Fruit fly (Drosophila melanogaster) whole organism, embryonic: ENCODE results near the gene ebd1.

Experiments used
- ATbp ChIP-seq: fragments of 200-800 bp; sonication (Bioruptor generic); optimal IDR thresholded peaks from 2 replicates; lab custom pipeline; 2017; ENCODE audit warnings: missing biosample characterization, mild to moderate bottlenecking, missing genetic modification characterization, missing genetic modification reagents
- Adf1 ChIP-seq: fragments of 200-800 bp; sonication (Bioruptor generic); IDR thresholded peaks from 2 replicates; pipeline ENCODE4 v1.3.6; 2022; ENCODE audit warnings: missing biosample characterization, missing genetic modification characterization
- BtbVII ChIP-seq: fragments of 200-800 bp; sonication (Bioruptor generic); optimal IDR thresholded peaks from 3 replicates; lab custom pipeline; 2017; ENCODE audit warnings: missing biosample characterization, mild to moderate bottlenecking, missing genetic modification characterization
- CG10431 ChIP-seq: fragments of 200-800 bp; sonication (Bioruptor generic); optimal IDR thresholded peaks from 3 replicates; lab custom pipeline; 2018; ENCODE audit warnings: missing biosample characterization, mild to moderate bottlenecking, missing genetic modification characterization
- CG10462 ChIP-seq: fragments of 200-800 bp; sonication (Bioruptor generic); optimal IDR thresholded peaks from 2 replicates; lab custom pipeline; 2016; ENCODE audit warnings: missing biosample characterization, missing genetic modification characterization
- CG11696 ChIP-seq: fragments of 200-800 bp; sonication (Bioruptor generic); IDR thresholded peaks from 2 replicates; pipeline ENCODE4 v1.3.6; 2022; ENCODE audit warnings: missing biosample characterization, missing genetic modification characterization
- CG13775 ChIP-seq: fragments of 200-800 bp; sonication (Bioruptor generic); optimal IDR thresholded peaks from 3 replicates; lab custom pipeline; 2017; ENCODE audit warnings: missing biosample characterization, mild to moderate bottlenecking, missing genetic modification characterization
- CG15601 ChIP-seq: fragments of 200-800 bp; sonication (Bioruptor generic); optimal IDR thresholded peaks from 3 replicates; lab custom pipeline; 2019; ENCODE audit warnings: missing biosample characterization, mild to moderate bottlenecking, missing genetic modification characterization, moderate library complexity
- CG17829 ChIP-seq: fragments of 200-800 bp; optimal IDR thresholded peaks from 2 replicates; lab custom pipeline; 2019; ENCODE audit warnings: missing biosample characterization, mild to moderate bottlenecking, missing genetic modification characterization, moderate library complexity
- CG18476 ChIP-seq: fragments of 200-800 bp; sonication (Bioruptor generic); optimal IDR thresholded peaks from 2 replicates; lab custom pipeline; 2016; ENCODE audit warnings: missing biosample characterization, mild to moderate bottlenecking, missing genetic modification characterization
- CG30020 ChIP-seq: fragments of 200-800 bp; optimal IDR thresholded peaks from 2 replicates; lab custom pipeline; 2019; ENCODE audit warnings: missing biosample characterization, mild to moderate bottlenecking, missing genetic modification characterization, moderate library complexity
- CG30403 ChIP-seq: fragments of 200-800 bp; sonication (Bioruptor generic); optimal IDR thresholded peaks from 3 replicates; lab custom pipeline; 2016; ENCODE audit warnings: missing biosample characterization, missing genetic modification characterization
- CG34224 ChIP-seq: fragments of 200-800 bp; sonication (Bioruptor generic); IDR thresholded peaks from 3 replicates; pipeline ENCODE4 v1.3.6; 2022; ENCODE audit warnings: missing biosample characterization, missing genetic modification characterization; ENCODE audit not compliant: partially characterized antibody
- CG3995 ChIP-seq: fragments of 200-800 bp; sonication (Bioruptor generic); optimal IDR thresholded peaks from 3 replicates; lab custom pipeline; 2016; ENCODE audit warnings: missing biosample characterization, missing genetic modification characterization
- CG7928 ChIP-seq: fragments of 200-800 bp; sonication (Bioruptor generic); optimal IDR thresholded peaks from 2 replicates; lab custom pipeline; 2017; ENCODE audit warnings: missing biosample characterization, mild to moderate bottlenecking, missing genetic modification characterization
- CG7987 ChIP-seq: fragments of 200-800 bp; sonication (Bioruptor generic); optimal IDR thresholded peaks from 2 replicates; lab custom pipeline; 2018; ENCODE audit warnings: missing biosample characterization, mild to moderate bottlenecking, missing genetic modification characterization, moderate library complexity
- Camta ChIP-seq: fragments of 200-800 bp; sonication (Bioruptor generic); optimal IDR thresholded peaks from 2 replicates; lab custom pipeline; 2016; ENCODE audit warnings: missing biosample characterization, missing genetic modification characterization
- CkIIα-i1 ChIP-seq: fragments of 200-800 bp; sonication (Bioruptor generic); IDR thresholded peaks from 2 replicates; pipeline ENCODE4 v1.3.6; 2022; ENCODE audit warnings: missing biosample characterization, missing genetic modification characterization
- Dip2 ChIP-seq: fragments of 200-800 bp; sonication (Bioruptor generic); IDR thresholded peaks from 2 replicates; pipeline ENCODE4 v1.3.6; 2022; ENCODE audit warnings: missing biosample characterization, missing genetic modification characterization
- Elba2 ChIP-seq: fragments of 200-800 bp; sonication (Bioruptor generic); optimal IDR thresholded peaks from 3 replicates; lab custom pipeline; 2016; ENCODE audit warnings: missing biosample characterization, missing genetic modification characterization
- Fer2 ChIP-seq: fragments of 200-800 bp; sonication (Bioruptor generic); optimal IDR thresholded peaks from 2 replicates; lab custom pipeline; 2018; ENCODE audit warnings: missing biosample characterization, mild to moderate bottlenecking, missing genetic modification characterization, moderate library complexity
- H15 ChIP-seq: fragments of 200-800 bp; sonication (Bioruptor generic); IDR thresholded peaks from 3 replicates; pipeline ENCODE4 v1.3.6; 2022; ENCODE audit warnings: missing biosample characterization, missing genetic modification characterization
- Hey ChIP-seq: fragments of 200-800 bp; sonication (Bioruptor generic); optimal IDR thresholded peaks from 3 replicates; lab custom pipeline; 2018; ENCODE audit warnings: missing biosample characterization, mild to moderate bottlenecking, missing genetic modification characterization
- Jarid2 ChIP-seq: fragments of 200-800 bp; sonication (Bioruptor generic); optimal IDR thresholded peaks from 3 replicates; lab custom pipeline; 2017; ENCODE audit warnings: mild to moderate bottlenecking, missing biosample characterization, missing genetic modification reagents, missing genetic modification characterization
- NC2α ChIP-seq: fragments of 200-800 bp; sonication (Bioruptor generic); optimal IDR thresholded peaks from 2 replicates; lab custom pipeline; 2016; ENCODE audit warnings: missing biosample characterization, missing genetic modification characterization
- Pdp1 ChIP-seq, 2 experiments: fragments of 200-800 bp; sonication (Bioruptor generic); optimal IDR thresholded peaks; 3 replicates each; lab custom pipeline; 2016; ENCODE audit warnings: missing biosample characterization in 2 of 2, missing genetic modification characterization in 2 of 2, mild to moderate bottlenecking in 1 of 2, moderate library complexity in 1 of 2
- Rx ChIP-seq: fragments of 200-800 bp; sonication (Bioruptor generic); IDR thresholded peaks from 2 replicates; pipeline ENCODE4 v1.3.6; 2022; ENCODE audit warnings: missing biosample characterization, missing genetic modification characterization
- Side ChIP-seq: fragments of 200-800 bp; sonication (Bioruptor generic); optimal IDR thresholded peaks from 2 replicates; lab custom pipeline; 2016; ENCODE audit warnings: missing biosample characterization, missing genetic modification characterization
- Sox102F ChIP-seq: fragments of 200-800 bp; sonication (Bioruptor generic); optimal IDR thresholded peaks from 2 replicates; lab custom pipeline; 2018; ENCODE audit warnings: missing biosample characterization, mild to moderate bottlenecking, missing genetic modification characterization, moderate library complexity
- Ssrp ChIP-seq: fragments of 200-800 bp; sonication (Bioruptor generic); optimal IDR thresholded peaks from 2 replicates; lab custom pipeline; 2018; ENCODE audit warnings: missing biosample characterization, mild to moderate bottlenecking, missing genetic modification characterization, moderate library complexity
- Tbp ChIP-seq: fragments of >200 bp; optimal IDR thresholded peaks from 2 replicates; lab custom pipeline; 2018; ENCODE audit warnings: missing biosample characterization, missing genetic modification characterization
- abd-A ChIP-seq: fragments of 200-800 bp; sonication (Bioruptor generic); optimal IDR thresholded peaks from 3 replicates; lab custom pipeline; 2019; ENCODE audit warnings: missing biosample characterization, mild to moderate bottlenecking, missing genetic modification characterization, moderate library complexity
- bowl ChIP-seq: fragments of 200-800 bp; sonication (Bioruptor generic); IDR thresholded peaks from 2 replicates; pipeline ENCODE4 v1.3.6; 2022; ENCODE audit warnings: missing biosample characterization, missing genetic modification characterization
- btn ChIP-seq: fragments of 200-800 bp; sonication (Bioruptor generic); optimal IDR thresholded peaks from 2 replicates; lab custom pipeline; 2016; ENCODE audit warnings: missing biosample characterization, missing genetic modification characterization
- cad ChIP-seq: fragments of >200 bp; optimal IDR thresholded peaks from 2 replicates; lab custom pipeline; 2017; ENCODE audit warnings: missing biosample characterization, missing genetic modification characterization
- disco-r ChIP-seq: fragments of 200-800 bp; sonication (Bioruptor generic); optimal IDR thresholded peaks from 2 replicates; lab custom pipeline; 2016; ENCODE audit warnings: missing biosample characterization, missing genetic modification characterization
- dpn ChIP-seq, 2 experiments: fragments of 200-800 bp; sonication (Bioruptor generic); optimal IDR thresholded peaks; 3 replicates each; lab custom pipeline; 2016; ENCODE audit warnings: missing biosample characterization in 2 of 2, missing genetic modification characterization in 2 of 2
- fd3F ChIP-seq: fragments of 200-800 bp; sonication (Bioruptor generic); optimal IDR thresholded peaks from 2 replicates; lab custom pipeline; 2018; ENCODE audit warnings: missing biosample characterization, mild to moderate bottlenecking, missing genetic modification characterization, moderate library complexity
- fru ChIP-seq: fragments of >200 bp; optimal IDR thresholded peaks from 2 replicates; lab custom pipeline; 2017
- jumu ChIP-seq: fragments of 200-800 bp; sonication (Bioruptor generic); optimal IDR thresholded peaks from 3 replicates; lab custom pipeline; 2016; ENCODE audit warnings: missing biosample characterization, missing genetic modification characterization
- lola ChIP-seq, 3 experiments: fragments of >200 bp in 2 of 3; fragments of 200-800 bp in 1 of 3; sonication (Bioruptor generic) in 1 of 3; optimal IDR thresholded peaks; 2 replicates each; lab custom pipeline; 2017 to 2019; ENCODE audit warnings: missing biosample characterization in 3 of 3, missing genetic modification characterization in 3 of 3, mild to moderate bottlenecking in 1 of 3, moderate library complexity in 1 of 3
- maf-S ChIP-seq: fragments of 200-800 bp; sonication (Bioruptor generic); optimal IDR thresholded peaks from 2 replicates; lab custom pipeline; 2016; ENCODE audit warnings: missing biosample characterization, missing genetic modification characterization
- mirr ChIP-seq: fragments of 200-800 bp; sonication (Bioruptor generic); optimal IDR thresholded peaks from 3 replicates; lab custom pipeline; 2018; ENCODE audit warnings: missing biosample characterization, mild to moderate bottlenecking, missing genetic modification characterization
- pnt ChIP-seq: fragments of 200-800 bp; sonication (Bioruptor generic); optimal IDR thresholded peaks from 3 replicates; lab custom pipeline; 2016; ENCODE audit warnings: missing biosample characterization, missing genetic modification characterization
- repo ChIP-seq: fragments of 200-800 bp; sonication (Bioruptor generic); optimal IDR thresholded peaks from 2 replicates; lab custom pipeline; 2016; ENCODE audit warnings: missing biosample characterization, missing genetic modification characterization
- sc ChIP-seq, 3 experiments: fragments of >200 bp in 2 of 3; fragments of 200-800 bp in 1 of 3; sonication (Bioruptor generic) in 1 of 3; optimal IDR thresholded peaks; 2 replicates in 2 of 3; 3 replicates in 1 of 3; lab custom pipeline; 2017; ENCODE audit warnings: mild to moderate bottlenecking in 1 of 3, missing biosample characterization in 1 of 3, missing genetic modification characterization in 1 of 3, missing genetic modification reagents in 1 of 3
- shn ChIP-seq: fragments of 200-800 bp; sonication (Bioruptor generic); optimal IDR thresholded peaks from 3 replicates; lab custom pipeline; 2016; ENCODE audit warnings: missing biosample characterization, missing genetic modification characterization
- so ChIP-seq: fragments of 200-800 bp; sonication (Bioruptor generic); IDR thresholded peaks from 3 replicates; pipeline ENCODE4 v1.3.6; 2022; ENCODE audit warnings: missing biosample characterization, missing genetic modification characterization
- twi ChIP-seq: fragments of 200-800 bp; optimal IDR thresholded peaks from 2 replicates; lab custom pipeline; 2019; ENCODE audit warnings: missing biosample characterization, mild to moderate bottlenecking, missing genetic modification characterization, moderate library complexity
- tx ChIP-seq: fragments of 200-800 bp; sonication (Bioruptor generic); optimal IDR thresholded peaks from 2 replicates; lab custom pipeline; 2016; ENCODE audit warnings: missing biosample characterization, missing genetic modification characterization

Gene ebd1

dm6 chr3L:642146-642864 is 43.0 kb downstream of the ebd1 start (continued):
- TF ChIP-seq CG17829 (tag; lab: Kevin White, UChicago) (peak; percentile 61), CG13775 (GFP tag; lab: Kevin White, UChicago) (peak; percentile 58), Tbp (no peak), fru (lab: Kevin White, UChicago) (no peak), Ssrp (peak; percentile 68), repo (GFP tag; lab: Kevin White, UChicago) (no peak), CG10431 (GFP tag; lab: Kevin White, UChicago) (no peak), dpn (GFP tag; optimal IDR thresholded peaks at IDR 0.05; lab: Kevin White, UChicago) (peak in 1 of 2 experiments; percentile 50), CG18476 (GFP tag; lab: Kevin White, UChicago) (peak; percentile 30), Camta (GFP tag; lab: Kevin White, UChicago) (no peak), Dip2 (GFP tag; lab: Robert Waterston, UW) (no peak), btn (GFP tag; lab: Kevin White, UChicago) (no peak), tx (GFP tag; lab: Kevin White, UChicago) (no peak), Rx (no peak), Sox102F (peak; percentile 72), BtbVII (peak; percentile 60), CG10462 (GFP tag; lab: Kevin White, UChicago) (peak; percentile 22), CG30403 (GFP tag; lab: Kevin White, UChicago) (peak; percentile 69), so (GFP tag; lab: Robert Waterston, UW) (peak; percentile 48; the same call in 1 of the 3 replicates), maf-S (GFP tag; lab: Kevin White, UChicago) (no peak), disco-r (no peak), CG7987 (GFP tag; lab: Kevin White, UChicago) (no peak), sc (optimal IDR thresholded peaks at IDR 0.05; lab: Kevin White, UChicago) (no peak), sc (GFP tag; optimal IDR thresholded peaks at IDR 0.05; lab: Kevin White, UChicago) (peak; percentile 35), CkIIα-i1 (GFP tag; lab: Robert Waterston, UW) (no peak), Side (GFP tag; lab: Kevin White, UChicago) (no peak), fd3F (GFP tag; lab: Kevin White, UChicago) (peak; percentile 8), jumu (GFP tag; lab: Kevin White, UChicago) (no peak), CG3995 (GFP tag; lab: Kevin White, UChicago) (no peak), CG15601 (tag; lab: Kevin White, UChicago) (peak; percentile 49), mirr (GFP tag; lab: Kevin White, UChicago) (peak; percentile 30), twi (tag; lab: Kevin White, UChicago) (no peak), ATbp (GFP tag; lab: Kevin White, UChicago) (peak; percentile 42), Hey (tag; lab: Kevin White, UChicago) (no peak), CG11696 (GFP tag; lab: Robert Waterston, UW) (no peak), Pdp1 (GFP tag; optimal IDR thresholded peaks at IDR 0.05; lab: Kevin White, UChicago) (no peak), NC2α (no peak), CG7928 (GFP tag; lab: Kevin White, UChicago) (no peak), abd-A (tag; lab: Kevin White, UChicago) (no peak), Fer2 (tag; lab: Kevin White, UChicago) (no peak), lola (GFP tag; optimal IDR thresholded peaks at IDR 0.05; lab: Kevin White, UChicago) (peak in 1 of 3 experiments; percentile 77), Adf1 (no peak), cad (GFP tag; lab: Kevin White, UChicago) (no peak), CG34224 (GFP tag; lab: Robert Waterston, UW) (no peak), Elba2 (GFP tag; lab: Kevin White, UChicago) (no peak), Jarid2 (GFP tag; lab: Kevin White, UChicago) (peak; percentile 1), pnt (GFP tag; lab: Kevin White, UChicago) (no peak), CG30020 (tag; lab: Kevin White, UChicago) (peak; percentile 26), H15 (no peak), bowl (GFP tag; lab: Robert Waterston, UW) (no peak), shn (GFP tag; lab: Kevin White, UChicago) (no peak)
